Fruit fly (Drosophila melanogaster): ENCODE data around the gene CG34269.

The CG34269 gene

DNA sequence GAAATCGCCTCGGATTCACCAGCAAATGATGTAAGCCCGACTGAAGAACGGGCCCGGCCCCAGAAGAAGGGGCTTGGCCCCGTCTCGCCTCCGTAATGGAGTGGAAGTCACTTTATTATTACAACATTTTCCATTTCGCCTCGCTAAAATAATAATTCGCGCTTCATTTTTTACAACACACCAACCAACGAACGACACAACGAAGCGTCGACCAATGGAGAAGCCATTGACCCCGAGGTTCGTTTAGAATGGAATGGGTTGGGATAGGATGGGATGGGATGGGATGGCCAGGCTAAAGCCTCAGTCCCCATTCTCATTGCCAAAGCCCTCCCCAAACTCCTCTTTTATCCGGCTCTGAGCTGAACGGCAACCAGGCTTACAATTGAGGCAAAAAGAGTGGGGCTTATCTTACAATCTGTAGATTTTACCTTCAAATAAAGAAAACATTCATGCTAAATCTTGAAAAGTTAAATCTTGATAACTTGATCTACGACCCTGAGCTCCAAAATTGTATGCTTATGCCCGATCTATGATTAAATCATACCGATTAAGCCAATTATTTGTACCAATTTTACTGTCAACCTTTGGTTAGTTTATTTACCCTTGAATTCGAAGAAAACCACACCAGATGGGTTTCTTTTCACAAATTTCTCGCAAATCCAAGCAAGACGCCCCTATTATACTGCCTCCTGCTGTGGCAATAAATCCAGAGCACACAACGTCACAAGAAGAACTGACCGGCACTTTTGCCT is 43.4 kb upstream of the CG34269 start (continued):
- peak; percentile 21 for TF ChIP-seq esn (GFP tag; optimal IDR thresholded peaks at IDR 0.05)
- TF ChIP-seq CG11762 (GFP tag; optimal IDR thresholded peaks at IDR 0.05; ENCODE audit: insufficient read depth) = no peak
- TF ChIP-seq Blimp-1 (GFP tag; optimal IDR thresholded peaks at IDR 0.05) = no peak
- peak; percentile 46 to 54 for TF ChIP-seq ss (GFP tag; optimal IDR thresholded peaks at IDR 0.05)
- TF ChIP-seq CG3032 (tag; optimal IDR thresholded peaks at IDR 0.05) = peak; percentile 64
- TF ChIP-seq CG31627 (GFP tag; optimal IDR thresholded peaks at IDR 0.05) = peak; percentile 36
- TF ChIP-seq Ets21C (GFP tag; optimal IDR thresholded peaks at IDR 0.05) = no peak
- no peak for TF ChIP-seq fkh (GFP tag; optimal IDR thresholded peaks at IDR 0.05)
- no peak for TF ChIP-seq CG4318 (GFP tag; optimal IDR thresholded peaks at IDR 0.05)
- peak; percentile 62 for TF ChIP-seq Ets96B (tag; optimal IDR thresholded peaks at IDR 0.05)
- peak; percentile 35 for TF ChIP-seq Eip75B (GFP tag; optimal IDR thresholded peaks at IDR 0.05)
- TF ChIP-seq Eip78C (GFP tag) = peak; percentile 63
- peak; percentile 9 for TF ChIP-seq lz (GFP tag; optimal IDR thresholded peaks at IDR 0.05)
- TF ChIP-seq Lpt (GFP tag; optimal IDR thresholded peaks at IDR 0.05) = no peak
- no peak for TF ChIP-seq cyc (GFP tag; optimal IDR thresholded peaks at IDR 0.05)
- 0 out of 3 replicates have a peak, but pooled peaks have one; percentile 11 for TF ChIP-seq CG8119 (GFP tag; IDR thresholded peaks at IDR 0.05)
- TF ChIP-seq Sox15 (GFP tag; optimal IDR thresholded peaks at IDR 0.05) = peak; percentile 1
- TF ChIP-seq spab (GFP tag; optimal IDR thresholded peaks at IDR 0.05) = peak; percentile 49
- TF ChIP-seq Sox14 (GFP tag; optimal IDR thresholded peaks at IDR 0.05) = peak; percentile 47

DNA sequence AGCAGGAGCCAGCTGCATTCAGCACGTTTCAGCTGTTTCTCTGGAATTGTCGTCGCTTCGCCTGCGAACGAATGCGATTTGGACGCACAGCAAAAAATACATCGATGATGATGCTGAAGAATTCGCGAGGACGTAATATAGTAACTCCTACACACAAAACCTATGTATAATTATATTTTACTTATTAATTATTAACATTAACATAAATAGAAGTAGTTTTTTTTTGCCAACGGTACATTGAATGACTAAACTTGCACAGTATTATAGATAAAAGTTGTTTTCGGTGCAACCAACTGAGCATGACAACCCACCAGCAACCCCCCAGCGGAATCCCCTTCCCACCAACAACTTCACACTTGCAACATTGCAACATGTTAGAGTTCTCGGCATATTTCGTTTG is 42.7 kb upstream of the CG34269 start:
- TF ChIP-seq CG8319 (GFP tag; optimal IDR thresholded peaks at IDR 0.05) = no peak
- TF ChIP-seq dsx (GFP tag; optimal IDR thresholded peaks at IDR 0.05; ENCODE audit: poor library complexity, severe bottlenecking) = peak; percentile 43
- TF ChIP-seq salr (GFP tag; optimal IDR thresholded peaks at IDR 0.05) = peak in 1 of 2 experiments; percentile 11
- TF ChIP-seq dac (GFP tag; optimal IDR thresholded peaks at IDR 0.05) = no peak
- no peak for TF ChIP-seq Ets21C (GFP tag; optimal IDR thresholded peaks at IDR 0.05)
- TF ChIP-seq CG1621 (tag; optimal IDR thresholded peaks at IDR 0.05) = no peak
- TF ChIP-seq Blimp-1 (GFP tag; optimal IDR thresholded peaks at IDR 0.05) = no peak
- TF ChIP-seq pdm3 (GFP tag; optimal IDR thresholded peaks at IDR 0.05) = peak; percentile 8
- TF ChIP-seq CG6792 (GFP tag; optimal IDR thresholded peaks at IDR 0.05) = no peak
- no peak for TF ChIP-seq topi (GFP tag; optimal IDR thresholded peaks at IDR 0.05)
- peak; percentile 67 for TF ChIP-seq eg (GFP tag; IDR thresholded peaks at IDR 0.05)
- no peak for TF ChIP-seq Sox14 (GFP tag; optimal IDR thresholded peaks at IDR 0.05)
- TF ChIP-seq Eip75B (GFP tag; optimal IDR thresholded peaks at IDR 0.05) = no peak
- TF ChIP-seq cyc (GFP tag; optimal IDR thresholded peaks at IDR 0.05) = no peak
- peak; percentile 69 for TF ChIP-seq CG15336 (GFP tag; IDR thresholded peaks at IDR 0.05)
- no peak for TF ChIP-seq CG16779 (tag; optimal IDR thresholded peaks at IDR 0.05)
- TF ChIP-seq CG7368 (GFP tag; optimal IDR thresholded peaks at IDR 0.05) = no peak
- no peak for TF ChIP-seq Sox102F (GFP tag; optimal IDR thresholded peaks at IDR 0.05)
- TF ChIP-seq CG6276 (GFP tag; optimal IDR thresholded peaks at IDR 0.05) = no peak
- TF ChIP-seq Eip78C (GFP tag) = peak; percentile 72
- TF ChIP-seq Smox (GFP tag; optimal IDR thresholded peaks at IDR 0.05) = no peak
- TF ChIP-seq fd59A (GFP tag; optimal IDR thresholded peaks at IDR 0.05) = no peak
- TF ChIP-seq Lpt (GFP tag; optimal IDR thresholded peaks at IDR 0.05) = peak; percentile 29
- TF ChIP-seq Eip93F (GFP tag; optimal IDR thresholded peaks at IDR 0.05) = no peak
- no peak for TF ChIP-seq CG3032 (tag; optimal IDR thresholded peaks at IDR 0.05)
- TF ChIP-seq CG31627 (GFP tag; optimal IDR thresholded peaks at IDR 0.05) = no peak
- TF ChIP-seq CG4318 (GFP tag; optimal IDR thresholded peaks at IDR 0.05) = no peak
- no peak for TF ChIP-seq CG8632 (GFP tag; optimal IDR thresholded peaks at IDR 0.05)
- no peak for TF ChIP-seq Sox15 (GFP tag; optimal IDR thresholded peaks at IDR 0.05)
- TF ChIP-seq CG10669 (GFP tag; optimal IDR thresholded peaks at IDR 0.05) = no peak
- TF ChIP-seq CG3919 (GFP tag; optimal IDR thresholded peaks at IDR 0.05) = peak; percentile 25
- TF ChIP-seq ss (GFP tag; optimal IDR thresholded peaks at IDR 0.05) = no peak
- TF ChIP-seq Hr4 (GFP tag; optimal IDR thresholded peaks at IDR 0.05) = no peak
- TF ChIP-seq CG9139 (GFP tag; optimal IDR thresholded peaks at IDR 0.05) = no peak
- peak; percentile 47 for TF ChIP-seq CG32006 (GFP tag; optimal IDR thresholded peaks at IDR 0.05)
- TF ChIP-seq esn (GFP tag; optimal IDR thresholded peaks at IDR 0.05) = no peak
- TF ChIP-seq achi (GFP tag; optimal IDR thresholded peaks at IDR 0.05) = peak; percentile 48
- TF ChIP-seq Hr38 (GFP tag; optimal IDR thresholded peaks at IDR 0.05) = no peak
- peak; percentile 11 for TF ChIP-seq CG10631 (GFP tag; optimal IDR thresholded peaks at IDR 0.05)
- no peak for TF ChIP-seq fkh (GFP tag; optimal IDR thresholded peaks at IDR 0.05)
- TF ChIP-seq CG6854 (GFP tag; optimal IDR thresholded peaks at IDR 0.05) = no peak
- TF ChIP-seq CG11762 (GFP tag; optimal IDR thresholded peaks at IDR 0.05; ENCODE audit: insufficient read depth) = no peak

Data from whole organism, prepupa.